Worm (Caenorhabditis elegans) whole organism, early embryonic: Measurements from ENCODE around the gene F31F7.1.

Experiments
- B0310.2 ChIP-seq: sonication (generic microtip); optimal IDR thresholded peaks from 2 replicates; lab custom pipeline; 2016; ENCODE audit warnings: mild to moderate bottlenecking, missing genetic modification characterization, missing compliant biosample characterization
- F13C5.2 ChIP-seq: sonication (generic microtip); optimal IDR thresholded peaks from 2 replicates; lab custom pipeline; 2017; ENCODE audit warnings: mild to moderate bottlenecking, missing genetic modification characterization, inconsistent platforms, missing compliant biosample characterization
- ama-1 ChIP-seq: fragments of 150-350 bp; optimal IDR thresholded peaks from 2 replicates; lab custom pipeline; 2014
- ceh-36 ChIP-seq: sonication (generic microtip); optimal IDR thresholded peaks from 2 replicates; lab custom pipeline; 2016; ENCODE audit warnings: missing genetic modification characterization, inconsistent platforms, missing compliant biosample characterization
- ets-7 ChIP-seq: sonication (generic microtip); optimal IDR thresholded peaks from 2 replicates; lab custom pipeline; 2016; ENCODE audit warnings: missing genotype, missing genetic modification characterization, missing compliant biosample characterization
- flt-1 ChIP-seq: fragments of 200-800 bp; sonication (Bioruptor generic); IDR thresholded peaks from 2 replicates; pipeline ENCODE4 v1.3.6; 2022; ENCODE audit warnings: missing genetic modification characterization, missing compliant biosample characterization
- hnd-1 ChIP-seq: sonication (generic microtip); optimal IDR thresholded peaks from 2 replicates; lab custom pipeline; 2016; ENCODE audit warnings: missing genetic modification characterization, missing compliant biosample characterization
- pes-1 ChIP-seq: fragments of 200-800 bp; sonication (Bioruptor generic); IDR thresholded peaks from 2 replicates; pipeline ENCODE4 v1.3.6; 2022; ENCODE audit warnings: missing genetic modification reagents, missing genetic modification characterization, missing compliant biosample characterization
- scrt-1 ChIP-seq: fragments of 200-800 bp; sonication (Bioruptor generic); IDR thresholded peaks from 2 replicates; pipeline ENCODE4 v1.3.6; 2022; ENCODE audit warnings: missing genetic modification characterization, missing compliant biosample characterization
- sea-1 ChIP-seq: fragments of 200-800 bp; sonication (Bioruptor generic); conservative IDR thresholded peaks from 2 replicates; pipeline ENCODE4 v1.3.6; 2022; ENCODE audit warnings: missing genetic modification characterization, missing compliant biosample characterization
- tbx-11 ChIP-seq: fragments of 200-800 bp; sonication (Bioruptor generic); IDR thresholded peaks from 2 replicates; pipeline ENCODE4 v1.3.6; 2022; ENCODE audit warnings: missing genetic modification characterization, missing compliant biosample characterization
- tbx-37 ChIP-seq: fragments of 200-800 bp; sonication (Bioruptor generic); conservative IDR thresholded peaks from 2 replicates; pipeline ENCODE4 v1.3.6; 2022; ENCODE audit warnings: missing genetic modification reagents, missing genetic modification characterization, missing compliant biosample characterization

DNA sequence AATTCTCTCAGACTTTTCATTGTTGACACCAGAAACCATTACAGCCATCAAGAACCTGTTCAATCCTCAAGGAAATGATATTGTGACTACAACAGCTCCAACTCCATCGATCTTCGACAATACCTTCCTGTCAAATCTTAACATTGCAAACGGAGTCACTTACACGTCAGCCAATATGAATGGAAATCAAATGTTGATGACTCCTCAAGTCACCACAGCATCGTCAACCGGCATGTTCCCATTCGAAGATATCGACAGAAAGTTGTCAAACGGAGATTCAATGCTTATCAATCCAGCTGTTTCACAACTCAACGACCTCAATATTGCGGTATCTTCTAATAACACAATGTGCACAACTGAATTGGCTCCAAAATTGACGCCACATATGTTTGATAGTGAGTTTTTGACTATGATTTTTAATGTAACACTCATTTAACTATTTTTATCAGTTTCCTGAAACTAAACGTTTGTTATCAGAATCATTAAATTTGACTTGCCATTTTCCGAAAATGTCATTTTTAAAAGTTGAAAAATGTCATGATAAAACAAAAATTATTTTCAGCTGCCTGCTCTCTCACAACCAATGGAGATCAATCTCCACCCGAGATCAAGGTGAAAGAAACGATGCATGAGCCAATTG lies 25.2 kb upstream of the F31F7.1 start:
- TF ChIP-seq ama-1 (lab: Kevin White, UChicago) (no peak), flt-1 (GFP tag; lab: Robert Waterston, UW) (no peak), tbx-37 (GFP tag; lab: Robert Waterston, UW) (no peak), sea-1 (GFP tag; lab: Robert Waterston, UW) (no peak), pes-1 (no peak), hnd-1 (tag; lab: Kevin White, UChicago) (no peak), ets-7 (tag; lab: Kevin White, UChicago) (no peak), ceh-36 (tag; lab: Kevin White, UChicago) (no peak), scrt-1 (GFP tag; lab: Robert Waterston, UW) (no peak), B0310.2 (tag; lab: Kevin White, UChicago) (no peak), F13C5.2 (no peak), tbx-11 (no peak)
